Fruit fly (Drosophila melanogaster) whole organism, prepupa: ENCODE data around the gene CG14414.

Experiments
- Blimp-1 ChIP-seq: fragments of 200-800 bp; sonication (Bioruptor generic); optimal IDR thresholded peaks from 3 replicates; lab custom pipeline; 2017; ENCODE audit warnings: missing biosample characterization, missing genetic modification characterization, mild to moderate bottlenecking, moderate library complexity, missing genetic modification reagents
- CG10631 ChIP-seq: fragments of 200-800 bp; sonication (Bioruptor generic); optimal IDR thresholded peaks from 2 replicates; lab custom pipeline; 2016; ENCODE audit warnings: missing biosample characterization, missing genetic modification characterization
- CG10669 ChIP-seq: fragments of 200-800 bp; sonication (Bioruptor generic); optimal IDR thresholded peaks from 3 replicates; lab custom pipeline; 2018; ENCODE audit warnings: missing biosample characterization, mild to moderate bottlenecking, missing genetic modification characterization, moderate library complexity
- CG15336 ChIP-seq: fragments of 200-800 bp; sonication (Bioruptor generic); IDR thresholded peaks from 2 replicates; pipeline ENCODE4 v1.3.6; 2022; ENCODE audit warnings: missing biosample characterization, missing genetic modification characterization
- CG3032 ChIP-seq: fragments of 200-800 bp; optimal IDR thresholded peaks from 2 replicates; lab custom pipeline; 2019; ENCODE audit warnings: missing biosample characterization, mild to moderate bottlenecking, missing genetic modification characterization, moderate library complexity
- CG31627 ChIP-seq: fragments of 200-800 bp; sonication (Bioruptor generic); optimal IDR thresholded peaks from 3 replicates; lab custom pipeline; 2016; ENCODE audit warnings: missing biosample characterization, missing genetic modification characterization
- CG32006 ChIP-seq: fragments of 200-800 bp; sonication (Bioruptor generic); optimal IDR thresholded peaks from 3 replicates; lab custom pipeline; 2017; ENCODE audit warnings: missing biosample characterization, mild to moderate bottlenecking, missing genetic modification characterization
- CG34406 ChIP-seq: fragments of 200-800 bp; sonication (Bioruptor generic); optimal IDR thresholded peaks from 3 replicates; lab custom pipeline; 2016; ENCODE audit warnings: missing biosample characterization, missing genetic modification characterization
- CG3919 ChIP-seq: fragments of 200-800 bp; sonication (Bioruptor generic); optimal IDR thresholded peaks from 3 replicates; lab custom pipeline; 2016; ENCODE audit warnings: missing biosample characterization, missing genetic modification characterization
- CG6163 ChIP-seq: fragments of 200-800 bp; sonication (Bioruptor generic); IDR thresholded peaks from 3 replicates; pipeline ENCODE4 v1.3.6; 2022; ENCODE audit warnings: missing biosample characterization, missing genetic modification characterization
- CG6276 ChIP-seq: fragments of 200-800 bp; sonication (Bioruptor generic); optimal IDR thresholded peaks from 2 replicates; lab custom pipeline; 2017; ENCODE audit warnings: missing biosample characterization, mild to moderate bottlenecking, missing genetic modification characterization
- CG8119 ChIP-seq: fragments of 200-800 bp; sonication (Bioruptor generic); IDR thresholded peaks from 3 replicates; pipeline ENCODE4 v1.3.6; 2022; ENCODE audit warnings: missing biosample characterization, missing genetic modification characterization
- Eip78C ChIP-seq: fragments of 200-800 bp; sonication (Bioruptor generic); peaks from one replicate; lab custom pipeline; 2016; ENCODE audit warnings: missing biosample characterization, missing genetic modification characterization
- Ets21C ChIP-seq: fragments of 200-800 bp; sonication (Bioruptor generic); optimal IDR thresholded peaks from 3 replicates; lab custom pipeline; 2016; ENCODE audit warnings: missing biosample characterization, missing genetic modification characterization
- Ets96B ChIP-seq: fragments of 200-800 bp; optimal IDR thresholded peaks from 2 replicates; lab custom pipeline; 2019; ENCODE audit warnings: missing biosample characterization, mild to moderate bottlenecking, missing genetic modification characterization, moderate library complexity
- Gug ChIP-seq: fragments of 200-800 bp; sonication (Bioruptor generic); IDR thresholded peaks from 2 replicates; pipeline ENCODE4 v1.3.6; 2022; ENCODE audit warnings: missing biosample characterization, missing genetic modification characterization
- Hr39 ChIP-seq: fragments of 200-800 bp; sonication (Bioruptor generic); optimal IDR thresholded peaks from 2 replicates; lab custom pipeline; 2016; ENCODE audit warnings: missing biosample characterization, missing genetic modification characterization
- Hr4 ChIP-seq: fragments of 200-800 bp; sonication (Bioruptor generic); optimal IDR thresholded peaks from 3 replicates; lab custom pipeline; 2016; ENCODE audit warnings: missing biosample characterization, missing genetic modification characterization
- Lpt ChIP-seq: fragments of 200-800 bp; sonication (Bioruptor generic); optimal IDR thresholded peaks from 3 replicates; lab custom pipeline; 2016; ENCODE audit warnings: missing biosample characterization, missing genetic modification characterization
- Met ChIP-seq: fragments of 200-800 bp; sonication (Bioruptor generic); optimal IDR thresholded peaks from 3 replicates; lab custom pipeline; 2016; ENCODE audit warnings: missing biosample characterization, missing genetic modification characterization
- OdsH ChIP-seq: fragments of 200-800 bp; sonication (Bioruptor generic); optimal IDR thresholded peaks from 3 replicates; lab custom pipeline; 2016; ENCODE audit warnings: missing biosample characterization, missing genetic modification characterization
- achi ChIP-seq: fragments of 200-800 bp; sonication (Bioruptor generic); optimal IDR thresholded peaks from 3 replicates; lab custom pipeline; 2016; ENCODE audit warnings: missing biosample characterization, missing genetic modification characterization
- acj6 ChIP-seq: fragments of 200-800 bp; sonication (Bioruptor generic); optimal IDR thresholded peaks from 3 replicates; lab custom pipeline; 2016; ENCODE audit warnings: missing biosample characterization, missing genetic modification characterization
- dac ChIP-seq: fragments of 200-800 bp; sonication (Bioruptor generic); optimal IDR thresholded peaks from 2 replicates; lab custom pipeline; 2017; ENCODE audit warnings: missing biosample characterization, mild to moderate bottlenecking, missing genetic modification characterization
- dsx ChIP-seq: fragments of 200-800 bp; optimal IDR thresholded peaks from 3 replicates; lab custom pipeline; 2019; ENCODE audit warnings: missing biosample characterization, mild to moderate bottlenecking, missing genetic modification characterization, moderate library complexity; ENCODE audit not compliant: poor library complexity, severe bottlenecking
- eg ChIP-seq: fragments of 200-800 bp; sonication (Bioruptor generic); IDR thresholded peaks from 3 replicates; pipeline ENCODE4 v1.3.6; 2022; ENCODE audit warnings: missing biosample characterization, missing genetic modification characterization
- fd59A ChIP-seq: fragments of 200-800 bp; sonication (Bioruptor generic); optimal IDR thresholded peaks from 2 replicates; lab custom pipeline; 2017; ENCODE audit warnings: missing biosample characterization, mild to moderate bottlenecking, missing genetic modification characterization, missing genetic modification reagents
- fd85E ChIP-seq: fragments of 200-800 bp; sonication (Bioruptor generic); optimal IDR thresholded peaks from 3 replicates; lab custom pipeline; 2016; ENCODE audit warnings: missing biosample characterization, missing genetic modification characterization
- lz ChIP-seq: fragments of 200-800 bp; sonication (Bioruptor generic); optimal IDR thresholded peaks from 3 replicates; lab custom pipeline; 2016; ENCODE audit warnings: missing biosample characterization, missing genetic modification characterization
- pdm3 ChIP-seq: fragments of 200-800 bp; sonication (Bioruptor generic); optimal IDR thresholded peaks from 3 replicates; lab custom pipeline; 2016; ENCODE audit warnings: missing biosample characterization, missing genetic modification characterization
- salr ChIP-seq, 2 experiments: fragments of 200-800 bp; sonication (Bioruptor generic); optimal IDR thresholded peaks; 3 replicates each; lab custom pipeline; 2016 to 2018; ENCODE audit warnings: missing biosample characterization in 2 of 2, missing genetic modification characterization in 2 of 2, mild to moderate bottlenecking in 1 of 2
- spab ChIP-seq: fragments of 200-800 bp; sonication (Bioruptor generic); optimal IDR thresholded peaks from 2 replicates; lab custom pipeline; 2017; ENCODE audit warnings: missing biosample characterization, mild to moderate bottlenecking, missing genetic modification characterization, missing genetic modification reagents
- vri ChIP-seq: fragments of 200-800 bp; sonication (Bioruptor generic); optimal IDR thresholded peaks from 3 replicates; lab custom pipeline; 2016; ENCODE audit warnings: missing biosample characterization, mild to moderate bottlenecking, missing genetic modification characterization

CG14414 gene

dm6 chrX:14602421-14602846, 22.0 kb downstream of the CG14414 start, which contains the start of gene sbm (continued):
- TF ChIP-seq acj6 (GFP tag; lab: Kevin White, UChicago): peak; percentile 26

- TF ChIP-seq spab (no peak), Met (no peak), Hr39 (GFP tag; lab: Kevin White, UChicago) (no peak)
Measured at dm6 chrX:14603600-14604182, 23.3 kb downstream of the CG14414 start.

- TF ChIP-seq CG15336 (GFP tag; lab: Robert Waterston, UW) (peak; percentile 44; the same call in 1 of the 2 replicates), Eip78C (GFP tag; lab: Kevin White, UChicago) (peak; percentile 66), Hr4 (GFP tag; lab: Kevin White, UChicago) (peak; percentile 29), pdm3 (GFP tag; lab: Kevin White, UChicago) (peak; percentile 14), OdsH (peak; percentile 1), CG6163 (peak; percentile 44; the same call in 2 of the 3 replicates), CG10669 (GFP tag; lab: Kevin White, UChicago) (peak; percentile 13), vri (GFP tag; lab: Kevin White, UChicago) (no peak), CG8119 (GFP tag; lab: Robert Waterston, UW) (peak; percentile 28; the same call in 1 of the 3 replicates), dac (GFP tag; lab: Kevin White, UChicago) (no peak), Gug (GFP tag; lab: Robert Waterston, UW) (peak; percentile 14; the same call in 1 of the 2 replicates), fd59A (no peak), CG3919 (GFP tag; lab: Kevin White, UChicago) (peak; percentile 16), lz (GFP tag; lab: Kevin White, UChicago) (no peak), fd85E (GFP tag; lab: Kevin White, UChicago) (no peak), Ets96B (peak; percentile 10), eg (peak; percentile 31; the same call in 1 of the 3 replicates), Blimp-1 (GFP tag; lab: Kevin White, UChicago) (no peak), achi (no peak), CG34406 (GFP tag; lab: Kevin White, UChicago) (no peak)
Measured at dm6 chrX:14606873-14607272, 26.5 kb downstream of the CG14414 start.

- TF ChIP-seq CG6276 (GFP tag; lab: Kevin White, UChicago) (peak; percentile 26), dsx (GFP tag; lab: Kevin White, UChicago) (peak; percentile 15), CG31627 (GFP tag; lab: Kevin White, UChicago) (no peak), acj6 (GFP tag; lab: Kevin White, UChicago) (peak; percentile 25), CG32006 (GFP tag; lab: Kevin White, UChicago) (peak; percentile 60), CG3919 (GFP tag; lab: Kevin White, UChicago) (peak; percentile 15), salr (GFP tag; optimal IDR thresholded peaks at IDR 0.05; lab: Kevin White, UChicago) (peak in 1 of 2 experiments; percentile 38), lz (GFP tag; lab: Kevin White, UChicago) (no peak), Ets21C (GFP tag; lab: Kevin White, UChicago) (no peak), CG3032 (tag; lab: Kevin White, UChicago) (peak; percentile 18), CG15336 (GFP tag; lab: Robert Waterston, UW) (peak; percentile 59), CG8119 (GFP tag; lab: Robert Waterston, UW) (peak; percentile 36; the same call in 1 of the 3 replicates), achi (peak; percentile 14), Eip78C (GFP tag; lab: Kevin White, UChicago) (peak; percentile 33), eg (no peak), Lpt (peak; percentile 18), CG10631 (GFP tag; lab: Kevin White, UChicago) (peak; percentile 32)
Measured at dm6 chrX:14609222-14609621, 28.8 kb downstream of the CG14414 start.
